Fruit fly (Drosophila melanogaster) whole organism, pupa: ENCODE measurements around the gene mRpL4.

Experiments
- CG10348 ChIP-seq: fragments of 200-800 bp; sonication (Bioruptor generic); IDR thresholded peaks from 2 replicates; pipeline ENCODE4 v1.3.6; 2022; ENCODE audit warnings: missing biosample characterization, missing genetic modification characterization
- CG12605 ChIP-seq: fragments of 200-800 bp; sonication (Bioruptor generic); IDR thresholded peaks from 2 replicates; pipeline ENCODE4 v1.3.6; 2022; ENCODE audit warnings: missing biosample characterization, missing genetic modification characterization
- CG13204 ChIP-seq: fragments of 200-800 bp; sonication (Bioruptor generic); optimal IDR thresholded peaks from 2 replicates; lab custom pipeline; 2018; ENCODE audit warnings: missing biosample characterization, mild to moderate bottlenecking, missing genetic modification characterization, moderate library complexity
- CG14655 ChIP-seq: fragments of 200-800 bp; sonication (Bioruptor generic); optimal IDR thresholded peaks from 3 replicates; lab custom pipeline; 2017; ENCODE audit warnings: mild to moderate bottlenecking, missing biosample characterization, missing genetic modification reagents, missing genetic modification characterization
- CG15710 ChIP-seq: fragments of 200-800 bp; sonication (Bioruptor generic); optimal IDR thresholded peaks from 2 replicates; lab custom pipeline; 2018; ENCODE audit warnings: missing biosample characterization, mild to moderate bottlenecking, missing genetic modification characterization, moderate library complexity
- CG17806 ChIP-seq: fragments of 200-800 bp; sonication (Bioruptor generic); optimal IDR thresholded peaks from 2 replicates; lab custom pipeline; 2018; ENCODE audit warnings: missing biosample characterization, mild to moderate bottlenecking, missing genetic modification characterization, moderate library complexity
- CG32121 ChIP-seq: fragments of 200-800 bp; sonication (Bioruptor generic); IDR thresholded peaks from 2 replicates; pipeline ENCODE4 v1.3.6; 2022; ENCODE audit warnings: missing biosample characterization, missing genetic modification characterization
- CG34367 ChIP-seq: fragments of 200-800 bp; sonication (Bioruptor generic); optimal IDR thresholded peaks from 2 replicates; lab custom pipeline; 2018; ENCODE audit warnings: missing biosample characterization, mild to moderate bottlenecking, missing genetic modification characterization
- CG4496 ChIP-seq: fragments of 200-800 bp; sonication (Bioruptor generic); IDR thresholded peaks from 3 replicates; pipeline ENCODE4 v1.3.6; 2022; ENCODE audit warnings: missing biosample characterization, missing genetic modification characterization
- CG8159 ChIP-seq: fragments of 200-800 bp; sonication (Bioruptor generic); optimal IDR thresholded peaks from 3 replicates; lab custom pipeline; 2018; ENCODE audit warnings: missing biosample characterization, mild to moderate bottlenecking, missing genetic modification characterization, moderate library complexity
- CG8301 ChIP-seq: fragments of 200-800 bp; sonication (Bioruptor generic); optimal IDR thresholded peaks from 2 replicates; lab custom pipeline; 2018; ENCODE audit warnings: missing biosample characterization, mild to moderate bottlenecking, missing genetic modification characterization
- CG9948 ChIP-seq: fragments of 200-800 bp; sonication (Bioruptor generic); optimal IDR thresholded peaks from 2 replicates; lab custom pipeline; 2018; ENCODE audit warnings: missing biosample characterization, mild to moderate bottlenecking, missing genetic modification characterization, moderate library complexity
- D1 ChIP-seq: fragments of 200-800 bp; sonication (Bioruptor generic); optimal IDR thresholded peaks from 2 replicates; lab custom pipeline; 2018; ENCODE audit warnings: missing biosample characterization, mild to moderate bottlenecking, missing genetic modification characterization, moderate library complexity
- EcR ChIP-seq: fragments of 200-800 bp; sonication (Bioruptor generic); optimal IDR thresholded peaks from 3 replicates; lab custom pipeline; 2019; ENCODE audit warnings: missing biosample characterization, missing genetic modification characterization, mild to moderate bottlenecking, moderate library complexity, missing genetic modification reagents
- Ets98B ChIP-seq: fragments of 200-800 bp; sonication (Bioruptor generic); IDR thresholded peaks from 2 replicates; pipeline ENCODE4 v1.3.6; 2022; ENCODE audit warnings: missing biosample characterization, missing genetic modification characterization
- Pif1A ChIP-seq: fragments of 200-800 bp; sonication (Bioruptor generic); optimal IDR thresholded peaks from 3 replicates; lab custom pipeline; 2016; ENCODE audit warnings: missing biosample characterization, missing genetic modification characterization
- Pif1B ChIP-seq: fragments of 200-800 bp; sonication (Bioruptor generic); optimal IDR thresholded peaks from 3 replicates; lab custom pipeline; 2016; ENCODE audit warnings: missing biosample characterization, missing genetic modification characterization
- Snoo ChIP-seq: fragments of 200-800 bp; sonication (Bioruptor generic); optimal IDR thresholded peaks from 3 replicates; lab custom pipeline; 2017; ENCODE audit warnings: missing biosample characterization, mild to moderate bottlenecking, missing genetic modification characterization, inconsistent platforms
- fd96Ca ChIP-seq: fragments of 200-800 bp; sonication (Bioruptor generic); IDR thresholded peaks from 3 replicates; pipeline ENCODE4 v1.3.6; 2022; ENCODE audit warnings: missing biosample characterization, missing genetic modification characterization
- gl ChIP-seq: fragments of 200-800 bp; sonication (Bioruptor generic); optimal IDR thresholded peaks from 2 replicates; lab custom pipeline; 2018; ENCODE audit warnings: missing biosample characterization, mild to moderate bottlenecking, missing genetic modification characterization
- rn ChIP-seq: fragments of 200-800 bp; sonication (Bioruptor generic); IDR thresholded peaks from 2 replicates; pipeline ENCODE4 v1.3.6; 2022; ENCODE audit warnings: missing biosample characterization, missing genetic modification characterization

Gene mRpL4

DNA sequence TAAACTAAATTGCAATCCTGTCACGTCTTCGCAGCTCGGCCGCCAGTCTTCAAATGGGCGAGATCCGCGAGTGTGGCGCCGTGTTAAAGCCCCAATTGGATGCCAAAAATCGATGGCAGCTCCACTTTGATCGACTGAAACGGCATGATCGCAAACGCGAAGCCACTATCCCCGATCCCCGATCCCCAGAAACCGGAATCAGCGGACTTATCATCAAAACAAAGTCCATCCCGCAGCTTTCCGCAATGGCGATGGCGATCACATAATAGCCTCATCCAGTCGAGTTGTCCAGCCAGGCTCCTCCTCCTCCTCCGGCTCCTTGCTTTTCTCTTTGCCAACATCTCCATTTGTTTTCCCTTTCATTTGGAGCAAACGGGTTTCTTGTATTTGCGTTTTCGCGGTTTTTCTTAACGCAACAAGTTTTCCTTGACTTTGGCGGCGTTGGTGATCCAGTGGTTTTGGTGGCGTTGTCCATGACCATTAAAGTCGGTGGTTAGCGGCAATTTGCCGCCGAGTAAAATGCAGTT is 35.9 kb downstream of the mRpL4 start, which contains the start of gene CG13258:
Gene CG13258, minus strand, starts transcription at position 51 of the 527 bp plus-strand sequence.
- no peak for TF ChIP-seq CG17806 (tag; lab: Kevin White, UChicago)
- TF ChIP-seq Ets98B, result peak; percentile 16; the same call in 1 of the 2 replicates
- TF ChIP-seq, all 21 proteins: peak for 1

DNA sequence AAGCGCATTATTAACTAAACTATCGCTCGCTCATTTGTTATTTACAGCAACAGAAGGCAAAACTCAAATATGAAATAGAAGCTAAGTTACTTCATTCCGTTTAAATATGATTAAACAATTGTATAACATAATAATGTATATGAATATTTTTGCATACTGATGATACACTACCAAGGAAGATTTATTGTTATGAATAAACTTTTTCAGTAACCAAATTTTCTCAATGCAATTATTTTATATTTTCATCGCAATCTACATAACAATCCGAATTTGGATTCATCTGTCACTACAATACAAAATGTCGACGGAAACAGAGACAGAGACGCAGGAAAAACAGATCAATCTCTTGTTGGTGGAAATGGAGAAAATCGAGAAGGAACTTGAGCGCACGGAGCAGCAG is 37.9 kb downstream of the mRpL4 start, which contains the start of gene CG17329:
Gene CG17329, plus strand, starts transcription at position 301 of the 400 bp plus-strand sequence.
- no peak for TF ChIP-seq CG15710
- TF ChIP-seq CG4496 (GFP tag; lab: Robert Waterston, UW), result no peak
- no peak for TF ChIP-seq Ets98B
- TF ChIP-seq gl (tag; lab: Kevin White, UChicago), result no peak
- no peak for TF ChIP-seq Pif1B (GFP tag; lab: Kevin White, UChicago)
- no peak for TF ChIP-seq Pif1A (GFP tag; lab: Kevin White, UChicago)
- TF ChIP-seq CG10348 (GFP tag; lab: Robert Waterston, UW), result no peak
- TF ChIP-seq CG12605 (GFP tag; lab: Robert Waterston, UW), result no peak
- no peak for TF ChIP-seq Snoo (tag; lab: Kevin White, UChicago)
- no peak for TF ChIP-seq CG9948 (tag; lab: Kevin White, UChicago)
- TF ChIP-seq CG32121 (GFP tag; lab: Robert Waterston, UW), result no peak
- no peak for TF ChIP-seq CG14655 (GFP tag; lab: Kevin White, UChicago)
- TF ChIP-seq CG8301, result no peak
- TF ChIP-seq, all 21 proteins: peak for 0

DNA sequence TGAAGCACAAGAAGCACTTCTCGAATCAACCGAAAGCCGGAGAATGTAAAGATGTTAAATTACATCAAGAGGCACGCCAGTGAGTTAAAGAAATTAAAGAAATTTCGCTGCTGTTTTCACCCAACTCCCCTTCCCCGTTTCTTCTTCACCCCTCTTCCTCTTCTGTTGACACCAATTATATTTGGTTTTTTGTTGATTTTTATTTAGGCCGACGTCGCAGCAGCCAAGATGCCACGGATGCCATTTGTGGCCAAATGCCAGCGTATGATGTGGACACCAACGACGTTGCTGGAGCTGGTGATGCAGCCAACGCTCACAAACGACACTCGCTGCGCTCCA is 40.6 kb downstream of the mRpL4 start:
- TF ChIP-seq CG12605 (GFP tag; lab: Robert Waterston, UW) (no peak), fd96Ca (GFP tag; lab: Robert Waterston, UW) (no peak), Pif1A (GFP tag; lab: Kevin White, UChicago) (no peak), CG13204 (GFP tag; lab: Kevin White, UChicago) (no peak), CG32121 (GFP tag; lab: Robert Waterston, UW) (no peak), Snoo (tag; lab: Kevin White, UChicago) (no peak), CG4496 (GFP tag; lab: Robert Waterston, UW) (no peak), CG8159 (tag; lab: Kevin White, UChicago) (no peak), Ets98B (no peak), Pif1B (GFP tag; lab: Kevin White, UChicago) (no peak), D1 (no peak), CG9948 (tag; lab: Kevin White, UChicago) (no peak), CG8301 (no peak), rn (no peak), CG10348 (GFP tag; lab: Robert Waterston, UW) (no peak), CG17806 (tag; lab: Kevin White, UChicago) (no peak), CG14655 (GFP tag; lab: Kevin White, UChicago) (no peak), CG15710 (no peak)
- TF ChIP-seq, all 21 proteins: peak for 0

DNA sequence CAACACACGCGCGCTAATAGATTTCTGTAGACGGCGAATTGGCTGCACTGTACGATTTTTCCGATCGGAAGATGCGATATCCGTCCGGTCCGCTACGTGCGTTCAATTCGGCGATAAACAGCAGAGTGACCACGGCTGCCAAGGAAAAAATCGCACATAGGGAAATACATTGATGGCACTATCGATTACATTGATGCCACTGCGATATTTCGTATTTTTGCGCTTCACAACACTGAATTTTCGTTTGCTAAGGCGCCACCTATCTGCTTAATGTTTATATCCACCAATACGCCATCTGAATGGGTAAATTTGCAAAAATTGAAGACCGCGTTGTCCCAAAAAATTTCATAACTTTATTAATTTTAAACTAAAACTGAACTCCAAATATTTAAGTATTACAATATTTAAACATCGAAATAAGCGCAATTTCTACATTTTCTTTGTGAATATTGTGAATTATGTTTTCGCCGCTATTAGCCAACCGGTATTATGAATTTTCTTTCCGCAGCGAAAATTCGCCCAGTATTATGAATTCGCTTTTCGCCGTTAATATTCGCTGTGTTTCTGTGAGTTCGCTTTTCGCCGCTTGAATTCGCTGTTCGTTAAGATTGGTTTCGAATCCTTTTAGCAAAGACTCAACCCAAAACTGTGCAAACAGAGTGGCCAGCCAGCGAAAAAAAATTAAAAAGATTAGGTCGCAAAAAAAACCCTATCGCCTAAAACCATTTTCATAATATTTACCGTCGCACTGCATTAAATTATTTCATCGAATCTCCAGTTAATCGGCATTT is 41.1 kb downstream of the mRpL4 start, which contains the start of the genes crp and pkaap:
Gene crp, minus strand, starts transcription at position 129 of the 791 bp plus-strand sequence.
Gene pkaap, plus strand, starts transcription at position 689 of the 791 bp plus-strand sequence.
- TF ChIP-seq CG4496 (GFP tag; lab: Robert Waterston, UW), result no peak
- no peak for TF ChIP-seq CG32121 (GFP tag; lab: Robert Waterston, UW)
- TF ChIP-seq Snoo (tag; lab: Kevin White, UChicago), result peak; percentile 57
- TF ChIP-seq rn, result no peak
- TF ChIP-seq CG8159 (tag; lab: Kevin White, UChicago), result peak; percentile 50
- TF ChIP-seq CG17806 (tag; lab: Kevin White, UChicago), result peak; percentile 1
- TF ChIP-seq CG14655 (GFP tag; lab: Kevin White, UChicago), result no peak
- no peak for TF ChIP-seq CG10348 (GFP tag; lab: Robert Waterston, UW)
- peak; percentile 18 for TF ChIP-seq gl (tag; lab: Kevin White, UChicago)
- peak; percentile 34 for TF ChIP-seq CG34367 (tag; lab: Kevin White, UChicago)
- no peak for TF ChIP-seq Pif1A (GFP tag; lab: Kevin White, UChicago)
- peak; percentile 12 for TF ChIP-seq CG15710
- TF ChIP-seq D1, result no peak
- peak; percentile 64 for TF ChIP-seq Pif1B (GFP tag; lab: Kevin White, UChicago)
- TF ChIP-seq CG13204 (GFP tag; lab: Kevin White, UChicago), result peak; percentile 48

DNA sequence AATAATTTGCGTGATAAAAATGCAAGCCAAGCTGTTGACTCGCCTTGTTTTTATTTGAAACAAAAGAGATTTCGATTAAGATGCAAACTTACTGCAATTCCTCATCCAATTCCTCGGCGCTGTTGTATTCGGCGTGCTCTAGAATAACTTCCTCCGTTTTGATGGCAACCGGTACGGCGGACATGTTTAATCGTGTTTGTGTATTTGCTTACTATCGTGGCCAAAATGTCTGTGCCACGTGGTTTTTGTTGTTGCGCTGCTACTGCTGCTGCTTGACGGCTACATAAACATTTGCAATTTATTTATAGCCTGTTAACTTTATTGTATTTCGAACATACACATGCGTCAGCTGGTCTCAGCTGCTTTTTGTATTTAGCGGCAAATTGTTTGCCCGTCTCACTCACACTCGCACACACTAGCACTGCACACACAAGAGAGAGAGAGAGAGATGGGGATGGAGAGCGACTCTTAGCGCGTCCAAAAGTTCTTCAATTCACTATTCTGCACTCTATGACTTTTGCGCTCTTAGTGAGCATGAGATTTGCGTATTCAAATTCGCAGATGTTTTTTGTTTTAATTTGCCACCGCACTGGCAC is 41.8 kb downstream of the mRpL4 start:
- TF ChIP-seq rn, result no peak
- TF ChIP-seq CG8159 (tag; lab: Kevin White, UChicago), result no peak
- TF ChIP-seq CG4496 (GFP tag; lab: Robert Waterston, UW), result no peak
- no peak for TF ChIP-seq EcR (GFP tag; lab: Kevin White, UChicago)
- TF ChIP-seq CG14655 (GFP tag; lab: Kevin White, UChicago), result no peak
- TF ChIP-seq CG9948 (tag; lab: Kevin White, UChicago), result no peak
